Fruit fly (Drosophila melanogaster) whole organism, embryonic: Measurements from ENCODE around the gene Ugt316A1.
A peak's percentile ranks its signal among the peaks of the same experiment; 100 is the strongest.

Source experiments
- Asciz ChIP-seq: fragments of 200-800 bp; sonication (Bioruptor generic); optimal IDR thresholded peaks from 2 replicates; lab custom pipeline; 2017; ENCODE audit warnings: missing biosample characterization, mild to moderate bottlenecking, missing genetic modification characterization, missing genetic modification reagents
- Awh ChIP-seq: fragments of 200-800 bp; sonication (Bioruptor generic); IDR thresholded peaks from 2 replicates; pipeline ENCODE4, ENCODE4 v1.3.6; 2022; ENCODE audit warnings: missing biosample characterization, missing genetic modification characterization
- Bgb ChIP-seq: fragments of 200-800 bp; sonication (Bioruptor generic); IDR thresholded peaks from 2 replicates; pipeline ENCODE4 v1.3.6; 2022; ENCODE audit warnings: missing biosample characterization, missing genetic modification characterization; ENCODE audit not compliant: partially characterized antibody
- Bteb2 ChIP-seq: fragments of 200-800 bp; sonication (Bioruptor generic); optimal IDR thresholded peaks from 2 replicates; lab custom pipeline; 2016; ENCODE audit warnings: missing biosample characterization, missing genetic modification characterization
- CG11456 ChIP-seq: fragments of 200-800 bp; sonication (Bioruptor generic); IDR thresholded peaks from 3 replicates; pipeline ENCODE4 v1.3.6; 2022; ENCODE audit warnings: missing biosample characterization, missing genetic modification characterization
- CG12219 ChIP-seq: fragments of 200-800 bp; sonication (Bioruptor generic); optimal IDR thresholded peaks from 3 replicates; lab custom pipeline; 2018; ENCODE audit warnings: missing biosample characterization, mild to moderate bottlenecking, missing genetic modification characterization
- CG13624 ChIP-seq: fragments of 200-800 bp; sonication (Bioruptor generic); optimal IDR thresholded peaks from 2 replicates; lab custom pipeline; 2016; ENCODE audit warnings: missing biosample characterization, missing genetic modification characterization
- CG14667 ChIP-seq: fragments of 200-800 bp; sonication (Bioruptor generic); IDR thresholded peaks from 2 replicates; pipeline ENCODE4 v1.3.6; 2022; ENCODE audit warnings: missing biosample characterization, missing genetic modification characterization
- CG14965 ChIP-seq: fragments of 200-800 bp; sonication (Bioruptor generic); optimal IDR thresholded peaks from 2 replicates; lab custom pipeline; 2016; ENCODE audit warnings: missing biosample characterization, missing genetic modification characterization, borderline replicate concordance
- CG1529 ChIP-seq: fragments of 200-800 bp; sonication (Bioruptor generic); optimal IDR thresholded peaks from 3 replicates; lab custom pipeline; 2018; ENCODE audit warnings: missing biosample characterization, missing genetic modification characterization
- CG15601 ChIP-seq: fragments of 200-800 bp; sonication (Bioruptor generic); optimal IDR thresholded peaks from 3 replicates; lab custom pipeline; 2019; ENCODE audit warnings: missing biosample characterization, mild to moderate bottlenecking, missing genetic modification characterization, moderate library complexity
- CG1647 ChIP-seq: fragments of 200-800 bp; sonication (Bioruptor generic); optimal IDR thresholded peaks from 3 replicates; lab custom pipeline; 2016; ENCODE audit warnings: missing biosample characterization, missing genetic modification characterization
- CG1832 ChIP-seq: fragments of 200-800 bp; sonication (Bioruptor generic); optimal IDR thresholded peaks from 2 replicates; lab custom pipeline; 2017; ENCODE audit warnings: missing biosample characterization, mild to moderate bottlenecking, missing genetic modification characterization, inconsistent platforms
- CG18476 ChIP-seq: fragments of 200-800 bp; sonication (Bioruptor generic); optimal IDR thresholded peaks from 2 replicates; lab custom pipeline; 2016; ENCODE audit warnings: missing biosample characterization, mild to moderate bottlenecking, missing genetic modification characterization
- CG18764 ChIP-seq: fragments of 200-800 bp; sonication (Bioruptor generic); optimal IDR thresholded peaks from 3 replicates; lab custom pipeline; 2016; ENCODE audit warnings: missing biosample characterization, missing genetic modification characterization
- CG5953 ChIP-seq: fragments of 200-800 bp; sonication (Bioruptor generic); IDR thresholded peaks from 2 replicates; pipeline ENCODE4 v1.3.6; 2022; ENCODE audit warnings: missing biosample characterization, missing genetic modification characterization
- CG6175 ChIP-seq: fragments of 200-800 bp; sonication (Bioruptor generic); IDR thresholded peaks from 3 replicates; pipeline ENCODE4 v1.3.6; 2022; ENCODE audit warnings: missing biosample characterization, missing genetic modification characterization
- CG6765 ChIP-seq: fragments of 200-800 bp; sonication (Bioruptor generic); optimal IDR thresholded peaks from 3 replicates; lab custom pipeline; 2017; ENCODE audit warnings: missing biosample characterization, mild to moderate bottlenecking, missing genetic modification characterization
- CG9437 ChIP-seq: fragments of 200-800 bp; sonication (Bioruptor generic); optimal IDR thresholded peaks from 2 replicates; lab custom pipeline; 2018; ENCODE audit warnings: missing biosample characterization, mild to moderate bottlenecking, missing genetic modification characterization
- CG9797 ChIP-seq: fragments of 200-800 bp; sonication (Bioruptor generic); optimal IDR thresholded peaks from 3 replicates; lab custom pipeline; 2018; ENCODE audit warnings: missing biosample characterization, mild to moderate bottlenecking, missing genetic modification characterization
- CG9932 ChIP-seq: fragments of 200-800 bp; sonication (Bioruptor generic); IDR thresholded peaks from 2 replicates; pipeline ENCODE4 v1.3.6; 2022; ENCODE audit warnings: missing biosample characterization, missing genetic modification characterization
- CHES-1-like ChIP-seq: fragments of 200-800 bp; sonication (Bioruptor generic); optimal IDR thresholded peaks from 2 replicates; lab custom pipeline; 2016; ENCODE audit warnings: missing biosample characterization, missing genetic modification characterization
- Chrac-16 ChIP-seq: fragments of 200-800 bp; sonication (Bioruptor generic); optimal IDR thresholded peaks from 3 replicates; lab custom pipeline; 2016; ENCODE audit warnings: missing biosample characterization, missing genetic modification characterization
- CkIIα-i1 ChIP-seq: fragments of 200-800 bp; sonication (Bioruptor generic); IDR thresholded peaks from 2 replicates; pipeline ENCODE4 v1.3.6; 2022; ENCODE audit warnings: missing biosample characterization, missing genetic modification characterization
- D ChIP-seq, 2 experiments: fragments of 200-800 bp in 1 of 2; fragments of >200 bp in 1 of 2; sonication (Bioruptor generic) in 1 of 2; optimal IDR thresholded peaks; 2 replicates in 1 of 2; 3 replicates in 1 of 2; lab custom pipeline; 2017; ENCODE audit warnings: mild to moderate bottlenecking in 1 of 2, missing biosample characterization in 1 of 2, missing genetic modification characterization in 1 of 2, missing genetic modification reagents in 1 of 2
- D19A ChIP-seq: fragments of 200-800 bp; optimal IDR thresholded peaks from 3 replicates; lab custom pipeline; 2019; ENCODE audit warnings: missing biosample characterization, mild to moderate bottlenecking, missing genetic modification characterization, moderate library complexity
- D19B ChIP-seq: fragments of 200-800 bp; sonication (Bioruptor generic); optimal IDR thresholded peaks from 2 replicates; lab custom pipeline; 2017; ENCODE audit warnings: missing biosample characterization, mild to moderate bottlenecking, missing genetic modification characterization
- Dbx ChIP-seq: fragments of 200-800 bp; sonication (Bioruptor generic); IDR thresholded peaks from 3 replicates; pipeline ENCODE4 v1.3.6; 2022; ENCODE audit warnings: missing biosample characterization, missing genetic modification characterization
- HmgD ChIP-seq: fragments of 200-800 bp; sonication (Bioruptor generic); optimal IDR thresholded peaks from 3 replicates; lab custom pipeline; 2016; ENCODE audit warnings: missing biosample characterization, missing genetic modification characterization
- MBD-R2 ChIP-seq: fragments of 200-800 bp; sonication (Bioruptor generic); IDR thresholded peaks from 2 replicates; pipeline ENCODE4 v1.3.6; 2022; ENCODE audit warnings: missing biosample characterization, missing genetic modification characterization
- Mes4 ChIP-seq: fragments of 200-800 bp; sonication (Bioruptor generic); optimal IDR thresholded peaks from 2 replicates; lab custom pipeline; 2016; ENCODE audit warnings: missing biosample characterization, missing genetic modification characterization
- Myb ChIP-seq: fragments of 200-800 bp; sonication (Bioruptor generic); optimal IDR thresholded peaks from 2 replicates; lab custom pipeline; 2016; ENCODE audit warnings: missing biosample characterization, missing genetic modification characterization
- Side ChIP-seq: fragments of 200-800 bp; sonication (Bioruptor generic); optimal IDR thresholded peaks from 2 replicates; lab custom pipeline; 2016; ENCODE audit warnings: missing biosample characterization, missing genetic modification characterization
- Stat92E ChIP-seq, 3 experiments: fragments of >200 bp in 2 of 3; fragments of 200-800 bp in 1 of 3; sonication (Bioruptor generic) in 1 of 3; optimal IDR thresholded peaks; 2 replicates each; lab custom pipeline; 2017 to 2019; ENCODE audit warnings: missing biosample characterization in 3 of 3, missing genetic modification characterization in 3 of 3, mild to moderate bottlenecking in 1 of 3, moderate library complexity in 1 of 3
- ac ChIP-seq: fragments of 200-800 bp; sonication (Bioruptor generic); optimal IDR thresholded peaks from 3 replicates; lab custom pipeline; 2017; ENCODE audit warnings: missing biosample characterization, mild to moderate bottlenecking, missing genetic modification characterization
- ash1 ChIP-seq: fragments of 200-800 bp; sonication (Bioruptor generic); optimal IDR thresholded peaks from 2 replicates; lab custom pipeline; 2018; ENCODE audit warnings: missing biosample characterization, mild to moderate bottlenecking, missing genetic modification characterization
- az2 ChIP-seq: fragments of 200-800 bp; sonication (Bioruptor generic); optimal IDR thresholded peaks from 3 replicates; lab custom pipeline; 2016; ENCODE audit warnings: missing biosample characterization, missing genetic modification characterization
- chm ChIP-seq: fragments of 200-800 bp; sonication (Bioruptor generic); IDR thresholded peaks from 2 replicates; pipeline ENCODE4 v1.3.6; 2022; ENCODE audit warnings: missing biosample characterization, missing genetic modification characterization
- dysf ChIP-seq: fragments of 200-800 bp; sonication (Bioruptor generic); IDR thresholded peaks from 3 replicates; pipeline ENCODE4 v1.3.6; 2022; ENCODE audit warnings: missing biosample characterization, missing genetic modification characterization
- jing ChIP-seq: fragments of 200-800 bp; sonication (Bioruptor generic); optimal IDR thresholded peaks from 2 replicates; lab custom pipeline; 2018; ENCODE audit warnings: missing biosample characterization, mild to moderate bottlenecking, missing genetic modification characterization
- klu ChIP-seq: fragments of 200-800 bp; sonication (Bioruptor generic); IDR thresholded peaks from 2 replicates; pipeline ENCODE4 v1.3.6; 2022; ENCODE audit warnings: missing biosample characterization, missing genetic modification characterization
- mam ChIP-seq: fragments of 200-800 bp; sonication (Bioruptor generic); optimal IDR thresholded peaks from 3 replicates; lab custom pipeline; 2016; ENCODE audit warnings: missing biosample characterization, missing genetic modification characterization
- mirr ChIP-seq: fragments of 200-800 bp; sonication (Bioruptor generic); optimal IDR thresholded peaks from 3 replicates; lab custom pipeline; 2018; ENCODE audit warnings: missing biosample characterization, mild to moderate bottlenecking, missing genetic modification characterization
- nom ChIP-seq: fragments of 200-800 bp; sonication (Bioruptor generic); optimal IDR thresholded peaks from 2 replicates; lab custom pipeline; 2017; ENCODE audit warnings: missing biosample characterization, missing genetic modification characterization, mild to moderate bottlenecking, moderate library complexity, missing genetic modification reagents
- pho ChIP-seq: fragments of 200-800 bp; sonication (Bioruptor generic); optimal IDR thresholded peaks from 2 replicates; lab custom pipeline; 2016; ENCODE audit warnings: missing biosample characterization, missing genetic modification characterization
- slp2 ChIP-seq: fragments of 200-800 bp; sonication (Bioruptor generic); optimal IDR thresholded peaks from 2 replicates; lab custom pipeline; 2016; ENCODE audit warnings: missing biosample characterization, missing genetic modification characterization
- sna ChIP-seq: fragments of 200-800 bp; sonication (Bioruptor generic); IDR thresholded peaks from 2 replicates; pipeline ENCODE4 v1.3.6; 2022; ENCODE audit warnings: missing biosample characterization, missing genetic modification characterization; ENCODE audit not compliant: partially characterized antibody
- tgo ChIP-seq: fragments of 200-800 bp; sonication (Bioruptor generic); IDR thresholded peaks from 3 replicates; pipeline ENCODE4 v1.3.6; 2022; ENCODE audit warnings: missing biosample characterization, missing genetic modification characterization
- trh ChIP-seq: fragments of 200-800 bp; sonication (Bioruptor generic); optimal IDR thresholded peaks from 2 replicates; lab custom pipeline; 2016; ENCODE audit warnings: missing biosample characterization, missing genetic modification characterization
- usp ChIP-seq: fragments of >200 bp; optimal IDR thresholded peaks from 2 replicates; lab custom pipeline; 2017; ENCODE audit warnings: missing biosample characterization, missing genetic modification characterization
- zfh1 ChIP-seq: fragments of 200-800 bp; sonication (Bioruptor generic); IDR thresholded peaks from 3 replicates; pipeline ENCODE4 v1.3.6; 2022; ENCODE audit warnings: missing biosample characterization, missing genetic modification characterization

Gene Ugt316A1

DNA sequence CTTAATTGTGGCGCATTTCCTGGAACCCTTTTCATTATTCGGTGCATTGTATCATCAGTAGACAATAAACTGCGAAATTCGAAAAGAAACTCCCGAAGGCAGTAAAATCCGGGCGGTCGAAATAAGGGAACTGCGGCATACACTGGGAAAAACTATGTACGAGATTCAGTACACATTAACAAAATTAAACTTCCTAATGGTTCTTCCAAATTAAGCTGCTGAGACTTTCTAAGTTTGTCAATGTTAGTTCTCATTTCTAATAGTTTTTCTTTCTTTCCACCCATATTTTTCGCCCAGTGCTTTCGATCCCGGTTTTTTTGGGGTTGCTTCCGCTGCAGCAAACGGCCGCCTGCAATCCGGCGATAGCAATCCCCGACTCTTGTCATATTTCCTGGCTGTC lies 37.8 kb downstream of the Ugt316A1 start:
- TF ChIP-seq MBD-R2, result peak; percentile 38; the same call in 1 of the 2 replicates
- peak; percentile 80 for TF ChIP-seq Asciz (GFP tag; lab: Kevin White, UChicago)
- TF ChIP-seq jing, result peak; percentile 64
- no peak for TF ChIP-seq D (optimal IDR thresholded peaks at IDR 0.05; lab: Kevin White, UChicago)
- peak; percentile 20 for TF ChIP-seq D (GFP tag; optimal IDR thresholded peaks at IDR 0.05; lab: Kevin White, UChicago)
- TF ChIP-seq CG18476 (GFP tag; lab: Kevin White, UChicago), result peak; percentile 45
- TF ChIP-seq usp (GFP tag; lab: Kevin White, UChicago), result no peak
- no peak for TF ChIP-seq mirr (GFP tag; lab: Kevin White, UChicago)
- no peak for TF ChIP-seq nom (GFP tag; lab: Kevin White, UChicago)
- no peak for TF ChIP-seq CkIIα-i1
- no peak for TF ChIP-seq Bgb (GFP tag; lab: Robert Waterston, UW)
- peak; percentile 93 for TF ChIP-seq zfh1 (GFP tag; lab: Robert Waterston, UW)
- peak; percentile 77 for TF ChIP-seq CG12219 (GFP tag; lab: Kevin White, UChicago)
- TF ChIP-seq HmgD (GFP tag; lab: Kevin White, UChicago), result peak; percentile 29
- TF ChIP-seq ash1 (GFP tag; lab: Kevin White, UChicago), result no peak
- peak; percentile 63 for TF ChIP-seq CG13624 (GFP tag; lab: Kevin White, UChicago)
- TF ChIP-seq D19A (tag; lab: Kevin White, UChicago), result peak; percentile 81
- TF ChIP-seq trh (GFP tag; lab: Kevin White, UChicago), result peak; percentile 17
- TF ChIP-seq CG15601 (tag; lab: Kevin White, UChicago), result peak; percentile 83
- TF ChIP-seq CG9797 (GFP tag; lab: Kevin White, UChicago), result no peak
- TF ChIP-seq klu (GFP tag; lab: Robert Waterston, UW), result peak; percentile 51; the same call in 1 of the 2 replicates
- peak; percentile 33 for TF ChIP-seq mam (GFP tag; lab: Kevin White, UChicago)
- peak; percentile 77; the same call in 1 of the 2 replicates for TF ChIP-seq Awh
- peak; percentile 90 for TF ChIP-seq chm
- TF ChIP-seq CG5953 (GFP tag; lab: Robert Waterston, UW), result peak; percentile 54; the same call in 1 of the 2 replicates
- peak; percentile 55 for TF ChIP-seq CG9437 (GFP tag; lab: Kevin White, UChicago)
- peak; percentile 76 for TF ChIP-seq Chrac-16 (GFP tag; lab: Kevin White, UChicago)
- TF ChIP-seq D19B, result no peak
- TF ChIP-seq dysf (GFP tag; lab: Robert Waterston, UW), result peak; percentile 79
- peak; percentile 63 for TF ChIP-seq ac (GFP tag; lab: Kevin White, UChicago)
- TF ChIP-seq Dbx (GFP tag; lab: Robert Waterston, UW), result no peak
- TF ChIP-seq CG1647 (GFP tag; lab: Kevin White, UChicago), result no peak
- peak; percentile 41 for TF ChIP-seq CHES-1-like (GFP tag; lab: Kevin White, UChicago)
- no peak for TF ChIP-seq sna (GFP tag; lab: Robert Waterston, UW)
- TF ChIP-seq CG6175, result no peak
- peak; percentile 54 for TF ChIP-seq CG18764
- peak; percentile 80 for TF ChIP-seq slp2 (GFP tag; lab: Kevin White, UChicago)
- peak; percentile 66 for TF ChIP-seq CG14965 (GFP tag; lab: Kevin White, UChicago)
- TF ChIP-seq Side (GFP tag; lab: Kevin White, UChicago), result peak; percentile 71
- no peak for TF ChIP-seq CG1832 (GFP tag; lab: Kevin White, UChicago)
- TF ChIP-seq Myb (GFP tag; lab: Kevin White, UChicago), result no peak
- TF ChIP-seq CG14667 (GFP tag; lab: Robert Waterston, UW), result peak; percentile 65; the same call in 1 of the 2 replicates
- TF ChIP-seq Bteb2 (GFP tag; lab: Kevin White, UChicago), result peak; percentile 34
- peak; percentile 83 for TF ChIP-seq Mes4 (GFP tag; lab: Kevin White, UChicago)
- peak; percentile 57; the same call in 1 of the 3 replicates for TF ChIP-seq CG11456 (GFP tag; lab: Robert Waterston, UW)
- peak; percentile 72 for TF ChIP-seq CG1529 (GFP tag; lab: Kevin White, UChicago)
- TF ChIP-seq CG6765 (GFP tag; lab: Kevin White, UChicago), result no peak
- TF ChIP-seq pho, result peak; percentile 34
- TF ChIP-seq tgo (GFP tag; lab: Robert Waterston, UW), result peak; percentile 74
- peak in 1 of 3 experiments; percentile 70 for TF ChIP-seq Stat92E (GFP tag; optimal IDR thresholded peaks at IDR 0.05; lab: Kevin White, UChicago)
- 0 out of 2 replicates have a peak, but pooled peaks have one; percentile 36 for TF ChIP-seq CG9932
- peak; percentile 83 for TF ChIP-seq az2 (GFP tag; lab: Kevin White, UChicago)
